Worm (Caenorhabditis elegans) whole organism, midembryonic: ENCODE measurements around the gene F32D1.7.

ENCODE experiments used
- T22C8.4 ChIP-seq: fragments of 200-800 bp; sonication (Bioruptor generic); IDR thresholded peaks from 2 replicates; pipeline ENCODE4 v1.3.6; 2022; ENCODE audit warnings: missing genetic modification characterization, missing compliant biosample characterization
- cog-1 ChIP-seq: sonication (generic microtip); optimal IDR thresholded peaks from 2 replicates; lab custom pipeline; 2016; ENCODE audit warnings: missing genetic modification characterization, missing compliant biosample characterization
- klf-2 ChIP-seq: fragments of 200-800 bp; sonication (Bioruptor generic); conservative IDR thresholded peaks from 2 replicates; pipeline ENCODE4 v1.3.6; 2022; ENCODE audit warnings: missing genetic modification reagents, missing genetic modification characterization, missing compliant biosample characterization
- ref-1 ChIP-seq: fragments of 200-800 bp; sonication (Bioruptor generic); conservative IDR thresholded peaks from 2 replicates; pipeline ENCODE4 v1.3.6; 2022; ENCODE audit warnings: missing genetic modification reagents, missing genetic modification characterization, missing compliant biosample characterization
- ztf-23 ChIP-seq: fragments of 200-800 bp; sonication (Bioruptor generic); IDR thresholded peaks from 2 replicates; pipeline ENCODE4 v1.3.6; 2022; ENCODE audit warnings: missing genetic modification reagents, missing genetic modification characterization, missing compliant biosample characterization

DNA sequence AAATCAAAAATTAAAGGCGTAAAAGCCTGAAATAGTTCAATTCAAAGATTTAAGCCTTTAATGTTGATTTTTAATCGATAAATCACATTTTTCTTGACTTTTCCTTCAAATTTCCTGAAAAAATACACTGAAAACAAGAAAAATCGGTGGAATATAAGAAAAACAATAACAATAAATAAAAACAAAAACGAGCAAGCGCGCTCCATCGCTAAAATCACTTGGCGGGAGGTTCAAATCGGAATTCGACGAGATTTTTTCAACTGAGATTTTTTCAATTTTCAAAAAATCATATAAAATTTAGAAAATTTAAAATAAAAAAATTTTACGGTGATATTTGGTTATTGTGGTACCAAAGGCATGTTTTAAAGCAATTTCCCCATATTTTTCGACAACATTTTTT is 36.5 kb downstream of the F32D1.7 start:
- TF ChIP-seq cog-1 (tag; lab: Kevin White, UChicago) (no peak), ref-1 (GFP tag; lab: Robert Waterston, UW) (no peak), klf-2 (no peak), ztf-23 (GFP tag; lab: Robert Waterston, UW) (no peak), T22C8.4 (no peak)
